Worm (Caenorhabditis elegans) whole organism, L4 larva: ENCODE measurements around the gene C05G5.2.

ENCODE experiments used
- F26F4.8 ChIP-seq: fragments of 200-800 bp; sonication (Bioruptor generic); conservative IDR thresholded peaks from 2 replicates; pipeline ENCODE4 v1.3.6; 2022; ENCODE audit warnings: missing genetic modification characterization, missing compliant biosample characterization
- F44E2.7 ChIP-seq: fragments of 200-800 bp; sonication (Bioruptor generic); IDR thresholded peaks from 2 replicates; pipeline ENCODE4 v2.1.2; 2022; ENCODE audit warnings: missing genetic modification characterization, missing compliant biosample characterization
- F49E8.2 ChIP-seq: sonication (generic microtip); optimal IDR thresholded peaks from 2 replicates; lab custom pipeline; 2016; ENCODE audit warnings: missing compliant biosample characterization, mild to moderate bottlenecking, missing genetic modification characterization, borderline replicate concordance
- Y48G9A.11 ChIP-seq: fragments of 200-800 bp; sonication (Bioruptor generic); IDR thresholded peaks from 2 replicates; pipeline ENCODE4 v1.3.6; 2022; ENCODE audit warnings: missing genetic modification reagents, missing genetic modification characterization, missing compliant biosample characterization
- Y5F2A.4 ChIP-seq: fragments of 200-800 bp; sonication (Bioruptor generic); optimal IDR thresholded peaks from 2 replicates; lab custom pipeline; 2018; ENCODE audit warnings: mild to moderate bottlenecking, missing genetic modification characterization, missing compliant biosample characterization
- Y75B8A.6 ChIP-seq: fragments of 200-800 bp; sonication (Bioruptor generic); IDR thresholded peaks from 2 replicates; pipeline ENCODE4 v1.3.6; 2022; ENCODE audit warnings: missing genetic modification reagents, missing genetic modification characterization, missing compliant biosample characterization
- aha-1 ChIP-seq: fragments of 150-350 bp; peaks from one replicate; lab custom pipeline; 2014; ENCODE audit warnings: missing biosample characterization, missing genetic modification characterization
- aly-2 ChIP-seq: sonication (generic microtip); optimal IDR thresholded peaks from 2 replicates; lab custom pipeline; 2018; ENCODE audit warnings: missing biosample characterization, missing genetic modification characterization
- ama-1 ChIP-seq: fragments of 150-350 bp; optimal IDR thresholded peaks from 2 replicates; lab custom pipeline; 2014; ENCODE audit warnings: inconsistent platforms, mixed read lengths
- arid-1 ChIP-seq: fragments of 200-800 bp; sonication (Bioruptor generic); conservative IDR thresholded peaks from 2 replicates; pipeline ENCODE4 v1.3.6; 2022; ENCODE audit warnings: missing genetic modification reagents, missing genetic modification characterization, missing compliant biosample characterization
- ceh-20 ChIP-seq: fragments of 200-800 bp; sonication (Bioruptor generic); IDR thresholded peaks from 2 replicates; pipeline ENCODE4 v1.3.6; 2022; ENCODE audit warnings: missing genetic modification reagents, missing genetic modification characterization, missing compliant biosample characterization
- ceh-28 ChIP-seq: fragments of 150-350 bp; optimal IDR thresholded peaks from 2 replicates; lab custom pipeline; 2014; ENCODE audit warnings: missing biosample characterization, missing genetic modification reagents, missing genetic modification characterization
- ceh-44 ChIP-seq: fragments of 200-800 bp; sonication (Bioruptor generic); IDR thresholded peaks from 2 replicates; pipeline ENCODE4 v1.3.6; 2022; ENCODE audit warnings: missing genetic modification reagents, missing genetic modification characterization, missing compliant biosample characterization
- ceh-82 ChIP-seq: sonication (generic microtip); optimal IDR thresholded peaks from 2 replicates; lab custom pipeline; 2017; ENCODE audit warnings: missing biosample characterization, missing genetic modification characterization
- ctbp-1 ChIP-seq: fragments of 200-800 bp; sonication (Bioruptor generic); IDR thresholded peaks from 2 replicates; pipeline ENCODE4 v1.3.6; 2022; ENCODE audit warnings: missing genetic modification reagents, missing genetic modification characterization, missing compliant biosample characterization
- daf-16 ChIP-seq, 3 experiments: sonication (generic microtip); optimal IDR thresholded peaks; 2 replicates each; lab custom pipeline; 2016 to 2017; ENCODE audit warnings: missing genetic modification characterization in 3 of 3, missing genetic modification reagents in 3 of 3, mild to moderate bottlenecking in 2 of 3, missing compliant biosample characterization in 2 of 3, missing biosample characterization in 1 of 3, moderate library complexity in 1 of 3
- daf-8 ChIP-seq: fragments of 200-800 bp; sonication (Bioruptor generic); IDR thresholded peaks from 2 replicates; pipeline ENCODE4 v1.3.6; 2022; ENCODE audit warnings: missing genetic modification characterization, missing compliant biosample characterization
- dmd-6 ChIP-seq: fragments of 200-800 bp; sonication (Bioruptor generic); IDR thresholded peaks from 2 replicates; pipeline ENCODE4 v1.3.6; 2022; ENCODE audit warnings: missing genetic modification reagents, missing genetic modification characterization, missing compliant biosample characterization
- dmd-8 ChIP-seq: fragments of 200-800 bp; sonication (Bioruptor generic); IDR thresholded peaks from 2 replicates; pipeline ENCODE4 v1.3.6; 2022; ENCODE audit warnings: missing genetic modification characterization, missing compliant biosample characterization
- dmd-9 ChIP-seq: fragments of 200-800 bp; sonication (Bioruptor generic); IDR thresholded peaks from 2 replicates; pipeline ENCODE4 v1.3.6; 2022; ENCODE audit warnings: missing genetic modification reagents, missing genetic modification characterization, missing compliant biosample characterization
- dve-1 ChIP-seq: sonication (generic microtip); optimal IDR thresholded peaks from 2 replicates; lab custom pipeline; 2017; ENCODE audit warnings: antibody characterized with exemption, mild to moderate bottlenecking, missing genetic modification characterization, missing compliant biosample characterization; ENCODE audit not compliant: insufficient read depth
- hlh-11 ChIP-seq: fragments of 200-800 bp; sonication (Bioruptor generic); optimal IDR thresholded peaks from 2 replicates; lab custom pipeline; 2018; ENCODE audit warnings: mild to moderate bottlenecking, missing genetic modification characterization, missing compliant biosample characterization
- hlh-30 ChIP-seq: sonication (generic microtip); optimal IDR thresholded peaks from 2 replicates; lab custom pipeline; 2017; ENCODE audit warnings: antibody characterized with exemption, mild to moderate bottlenecking, missing genetic modification characterization, missing compliant biosample characterization; ENCODE audit not compliant: insufficient read depth
- jun-1 ChIP-seq: fragments of 150-350 bp; optimal IDR thresholded peaks from 2 replicates; lab custom pipeline; 2014; ENCODE audit warnings: missing biosample characterization, missing genetic modification reagents, missing genetic modification characterization
- lin-15B ChIP-seq: fragments of 150-350 bp; sonication (generic microtip); optimal IDR thresholded peaks from 3 replicates; lab custom pipeline; 2014; ENCODE audit warnings: missing biosample characterization, missing genetic modification characterization
- lir-3 ChIP-seq: sonication (generic microtip); optimal IDR thresholded peaks from 2 replicates; lab custom pipeline; 2016; ENCODE audit warnings: mild to moderate bottlenecking, missing genetic modification characterization, missing compliant biosample characterization
- madf-5 ChIP-seq, 2 experiments: fragments of 200-800 bp; sonication (Bioruptor generic); IDR thresholded peaks; 2 replicates each; pipeline ENCODE4 v1.3.6; 2022; ENCODE audit warnings: missing compliant biosample characterization in 2 of 2, missing genetic modification characterization in 2 of 2
- mxl-2 ChIP-seq: fragments of 200-800 bp; sonication (Bioruptor generic); conservative IDR thresholded peaks from 2 replicates; pipeline ENCODE4 v1.3.6; 2022; ENCODE audit warnings: missing genetic modification reagents, missing genetic modification characterization, missing compliant biosample characterization
- nhr-10 ChIP-seq: fragments of 150-350 bp; optimal IDR thresholded peaks from 2 replicates; lab custom pipeline; 2014; ENCODE audit warnings: missing biosample characterization, missing genetic modification characterization
- nhr-102 ChIP-seq: sonication (generic microtip); optimal IDR thresholded peaks from 2 replicates; lab custom pipeline; 2016; ENCODE audit warnings: mild to moderate bottlenecking, missing genetic modification characterization, moderate library complexity, missing compliant biosample characterization
- nhr-237 ChIP-seq: sonication (generic microtip); optimal IDR thresholded peaks from 2 replicates; lab custom pipeline; 2017; ENCODE audit warnings: missing biosample characterization, missing genetic modification characterization
- nhr-28 ChIP-seq: fragments of 150-350 bp; optimal IDR thresholded peaks from 2 replicates; lab custom pipeline; 2014; ENCODE audit warnings: missing biosample characterization, missing genetic modification characterization
- nhr-42 ChIP-seq: fragments of 200-800 bp; sonication (Bioruptor generic); IDR thresholded peaks from 2 replicates; pipeline ENCODE4 v1.3.6; 2022; ENCODE audit warnings: missing genetic modification characterization, missing compliant biosample characterization
- nhr-48 ChIP-seq: sonication (generic microtip); optimal IDR thresholded peaks from 2 replicates; lab custom pipeline; 2016; ENCODE audit warnings: mild to moderate bottlenecking, missing genetic modification characterization, missing compliant biosample characterization
- nhr-76 ChIP-seq: fragments of 150-350 bp; optimal IDR thresholded peaks from 2 replicates; lab custom pipeline; 2014; ENCODE audit warnings: missing biosample characterization, missing genetic modification characterization
- nhr-77 ChIP-seq: fragments of 150-350 bp; optimal IDR thresholded peaks from 2 replicates; lab custom pipeline; 2014; ENCODE audit warnings: missing biosample characterization, missing genetic modification characterization
- pqm-1 ChIP-seq: sonication (generic microtip); optimal IDR thresholded peaks from 2 replicates; lab custom pipeline; 2017; ENCODE audit warnings: missing biosample characterization, missing genetic modification characterization
- rbr-2 ChIP-seq: sonication (generic microtip); optimal IDR thresholded peaks from 2 replicates; lab custom pipeline; 2016; ENCODE audit warnings: missing genotype, missing genetic modification characterization, missing compliant biosample characterization
- set-16 ChIP-seq: fragments of 200-800 bp; sonication (Bioruptor generic); IDR thresholded peaks from 2 replicates; pipeline ENCODE4 v1.3.6; 2022; ENCODE audit warnings: missing genetic modification reagents, missing genetic modification characterization, missing compliant biosample characterization
- snpc-1.2 ChIP-seq: fragments of 200-800 bp; sonication (Bioruptor generic); IDR thresholded peaks from 2 replicates; pipeline ENCODE4 v1.3.6; 2022; ENCODE audit warnings: missing genetic modification reagents, missing genetic modification characterization, missing compliant biosample characterization
- snpc-4 ChIP-seq: fragments of 150-350 bp; optimal IDR thresholded peaks from 2 replicates; lab custom pipeline; 2014; ENCODE audit warnings: missing biosample characterization, missing genetic modification characterization
- spr-1 ChIP-seq: sonication (generic microtip); optimal IDR thresholded peaks from 2 replicates; lab custom pipeline; 2016; ENCODE audit warnings: mild to moderate bottlenecking, missing genetic modification characterization, missing compliant biosample characterization
- spr-3 ChIP-seq: fragments of 200-800 bp; sonication (Bioruptor generic); optimal IDR thresholded peaks from 2 replicates; lab custom pipeline; 2018; ENCODE audit warnings: mild to moderate bottlenecking, missing genetic modification characterization, missing compliant biosample characterization
- unc-130 ChIP-seq: sonication (generic microtip); optimal IDR thresholded peaks from 2 replicates; lab custom pipeline; 2016; ENCODE audit warnings: missing genetic modification reagents, missing genetic modification characterization, missing compliant biosample characterization
- unc-39 ChIP-seq: sonication (generic microtip); optimal IDR thresholded peaks from 2 replicates; lab custom pipeline; 2017; ENCODE audit warnings: missing biosample characterization, missing genetic modification characterization
- unc-62 ChIP-seq, 3 experiments: fragments of 150-350 bp in 1 of 3; sonication (generic microtip); optimal IDR thresholded peaks in 2 of 3; peaks in 1 of 3; 1 replicate in 1 of 3; 2 replicates in 2 of 3; lab custom pipeline; 2014 to 2017; ENCODE audit warnings: missing biosample characterization in 3 of 3, missing genetic modification characterization in 3 of 3, missing genetic modification reagents in 3 of 3, missing genotype in 1 of 3
- zfp-2 ChIP-seq: sonication (generic microtip); optimal IDR thresholded peaks from 2 replicates; lab custom pipeline; 2016; ENCODE audit warnings: mild to moderate bottlenecking, missing genetic modification characterization, missing compliant biosample characterization
- zfp-3 ChIP-seq: fragments of 200-800 bp; sonication (Bioruptor generic); conservative IDR thresholded peaks from 2 replicates; pipeline ENCODE4 v1.3.6; 2022; ENCODE audit warnings: missing genetic modification reagents, missing genetic modification characterization, missing compliant biosample characterization

Gene C05G5.2

DNA sequence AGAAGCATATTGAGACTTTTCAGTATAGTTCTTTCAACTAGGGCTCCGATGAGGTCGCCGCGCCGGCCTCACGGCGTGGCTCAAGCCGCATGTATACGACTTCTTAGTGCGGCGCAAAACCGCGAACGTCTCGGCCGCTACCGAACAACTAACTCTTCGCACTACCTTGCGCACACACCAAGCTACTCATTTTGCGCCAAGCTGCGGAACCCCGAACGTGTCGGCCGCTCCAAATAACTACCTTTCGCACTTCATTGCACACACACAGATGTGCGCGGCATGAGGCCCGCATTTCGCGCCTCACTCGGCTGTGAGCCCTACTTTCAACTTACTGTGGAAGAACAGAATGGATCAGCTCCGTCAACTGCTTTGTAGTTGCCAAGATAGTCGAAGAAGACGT lies 20.7 kb downstream of the C05G5.2 start:
- TF ChIP-seq ceh-82 (tag; lab: Kevin White, UChicago) (no peak), set-16 (GFP tag; lab: Robert Waterston, UW) (peak; percentile 59; the same call in 1 of the 2 replicates), hlh-30 (tag; lab: Kevin White, UChicago) (no peak), rbr-2 (no peak), spr-3 (no peak), madf-5 (GFP tag; IDR thresholded peaks at IDR 0.05; lab: Robert Waterston, UW) (0 out of 4 replicates have a peak, but pooled peaks of 1 of the 2 experiments have one; percentile 49), unc-130 (no peak), F44E2.7 (GFP tag; lab: Robert Waterston, UW) (no peak), nhr-102 (tag; lab: Kevin White, UChicago) (no peak), snpc-1.2 (peak; percentile 63; the same call in 1 of the 2 replicates), nhr-48 (tag; lab: Kevin White, UChicago) (no peak)

DNA sequence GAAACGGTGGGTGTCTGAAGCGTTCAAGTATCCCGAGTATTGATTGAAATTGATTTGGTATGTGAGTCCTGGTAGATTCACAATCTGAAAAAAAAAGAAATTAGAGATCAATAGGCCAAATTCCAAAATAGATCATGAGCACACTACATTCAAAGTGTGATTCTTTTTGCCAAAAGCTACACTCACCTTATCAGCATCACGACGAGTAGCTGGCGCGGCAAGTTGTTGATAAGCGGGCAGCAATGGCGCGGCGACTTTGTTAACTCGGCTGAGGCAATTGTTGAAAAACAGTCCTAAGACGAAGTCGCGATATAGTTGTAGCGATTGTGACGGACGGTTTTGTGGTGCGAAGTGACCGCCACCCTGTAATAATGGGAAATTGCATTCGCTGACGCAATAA lies 21.9 kb downstream of the C05G5.2 start:
- TF ChIP-seq ceh-20 (GFP tag; lab: Robert Waterston, UW) = no peak
- TF ChIP-seq dve-1 (tag; lab: Kevin White, UChicago) = peak; percentile 31
- no peak for TF ChIP-seq Y48G9A.11 (GFP tag; lab: Robert Waterston, UW)
- TF ChIP-seq dmd-6 = peak; percentile 68
- TF ChIP-seq nhr-10 = no peak
- no peak for TF ChIP-seq snpc-4 (tag; lab: Kevin White, UChicago)
- TF ChIP-seq nhr-48 (tag; lab: Kevin White, UChicago) = no peak
- no peak for TF ChIP-seq lir-3 (tag; lab: Kevin White, UChicago)
- peak; percentile 79 for TF ChIP-seq nhr-28
- TF ChIP-seq mxl-2 (GFP tag; lab: Robert Waterston, UW) = no peak
- peak; percentile 73 for TF ChIP-seq pqm-1 (tag; lab: Kevin White, UChicago)
- peak in 1 of 2 experiments; percentile 94 for TF ChIP-seq unc-62 (GFP tag; optimal IDR thresholded peaks at IDR 0.05 in 1 of 2; lab: Kevin White, UChicago)
- TF ChIP-seq unc-62 (tag; optimal IDR thresholded peaks at IDR 0.05; lab: Kevin White, UChicago) = no peak
- no peak for TF ChIP-seq madf-5 (GFP tag; IDR thresholded peaks at IDR 0.05; lab: Robert Waterston, UW)
- peak; percentile 9 for TF ChIP-seq aha-1 (tag; lab: Kevin White, UChicago)
- TF ChIP-seq hlh-11 (tag; lab: Kevin White, UChicago) = peak; percentile 56
- no peak for TF ChIP-seq spr-1 (tag; lab: Kevin White, UChicago)
- no peak for TF ChIP-seq F26F4.8 (GFP tag; lab: Robert Waterston, UW)
- no peak for TF ChIP-seq zfp-2 (tag; lab: Kevin White, UChicago)
- TF ChIP-seq spr-3 = no peak
- no peak for TF ChIP-seq daf-16 (GFP tag; optimal IDR thresholded peaks at IDR 0.05; lab: Kevin White, UChicago)
- TF ChIP-seq daf-16 (tag; optimal IDR thresholded peaks at IDR 0.05; lab: Kevin White, UChicago) = peak; percentile 65
- TF ChIP-seq ctbp-1 (GFP tag; lab: Robert Waterston, UW) = no peak

DNA sequence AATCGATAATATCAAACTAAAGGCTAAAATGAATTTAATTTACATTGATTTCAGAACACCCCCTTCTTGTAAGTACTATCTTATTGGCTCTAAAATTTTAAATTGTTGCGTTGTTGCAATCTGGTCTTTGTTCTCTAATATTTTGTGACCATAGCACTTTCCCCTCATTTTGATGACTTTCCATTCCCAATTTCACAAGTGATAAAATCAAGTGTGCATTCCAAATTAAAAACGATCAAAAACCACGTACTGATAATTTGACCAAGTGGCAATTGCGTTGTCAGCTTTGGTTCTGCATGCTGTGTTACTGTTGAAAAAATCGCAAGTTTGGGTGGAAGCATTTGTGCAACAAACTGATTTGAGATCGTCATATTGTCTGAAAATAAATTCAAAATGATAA lies 23.2 kb downstream of the C05G5.2 start:
- TF ChIP-seq nhr-77 (tag; lab: Kevin White, UChicago) = no peak
- TF ChIP-seq nhr-10 = no peak
- no peak for TF ChIP-seq nhr-76 (tag; lab: Kevin White, UChicago)
- TF ChIP-seq nhr-42 (GFP tag; lab: Robert Waterston, UW) = no peak
- no peak for TF ChIP-seq ceh-28 (tag; lab: Kevin White, UChicago)
- TF ChIP-seq ama-1 (lab: Kevin White, UChicago) = no peak
- no peak for TF ChIP-seq daf-8 (GFP tag; lab: Robert Waterston, UW)
- TF ChIP-seq pqm-1 (tag; lab: Kevin White, UChicago) = peak; percentile 65
- TF ChIP-seq daf-16 (GFP tag; optimal IDR thresholded peaks at IDR 0.05; lab: Kevin White, UChicago) = no peak
- TF ChIP-seq daf-16 (tag; optimal IDR thresholded peaks at IDR 0.05; lab: Kevin White, UChicago) = no peak
- no peak for TF ChIP-seq F49E8.2 (tag; lab: Kevin White, UChicago)
- no peak for TF ChIP-seq nhr-237
- no peak for TF ChIP-seq rbr-2
- TF ChIP-seq zfp-3 (GFP tag; lab: Robert Waterston, UW) = no peak
- no peak for TF ChIP-seq F26F4.8 (GFP tag; lab: Robert Waterston, UW)
- no peak for TF ChIP-seq jun-1
- TF ChIP-seq dmd-9 (GFP tag; lab: Robert Waterston, UW) = no peak
- TF ChIP-seq ctbp-1 (GFP tag; lab: Robert Waterston, UW) = no peak
- TF ChIP-seq aly-2 (tag; lab: Kevin White, UChicago) = no peak
- TF ChIP-seq ceh-44 (GFP tag; lab: Robert Waterston, UW) = no peak
- no peak for TF ChIP-seq lin-15B
- no peak for TF ChIP-seq arid-1 (GFP tag; lab: Robert Waterston, UW)
- TF ChIP-seq unc-39 (tag; lab: Kevin White, UChicago) = no peak
- no peak for TF ChIP-seq dmd-8 (GFP tag; lab: Robert Waterston, UW)
- TF ChIP-seq Y75B8A.6 (GFP tag; lab: Robert Waterston, UW) = no peak
- TF ChIP-seq nhr-28 = peak; percentile 40
- no peak for TF ChIP-seq Y5F2A.4 (GFP tag; lab: Kevin White, UChicago)
